Worm (Caenorhabditis elegans) whole organism, mixed stage, embryonic: ENCODE measurements around the gene exos-7.

ENCODE experiments used
- ces-1 ChIP-seq: fragments of 150-350 bp; optimal IDR thresholded peaks from 2 replicates; lab custom pipeline; 2014; ENCODE audit warnings: missing biosample characterization, missing genetic modification reagents, missing genetic modification characterization
- elt-1 ChIP-seq: sonication (generic microtip); optimal IDR thresholded peaks from 2 replicates; lab custom pipeline; 2017; ENCODE audit warnings: missing genetic modification characterization, mild to moderate bottlenecking, missing compliant biosample characterization, antibody characterized with exemption, moderate library complexity, borderline replicate concordance; ENCODE audit not compliant: insufficient read depth
- hlh-1 ChIP-seq: fragments of 150-350 bp; optimal IDR thresholded peaks from 2 replicates; lab custom pipeline; 2014; ENCODE audit warnings: missing biosample characterization, missing genetic modification reagents, missing genetic modification characterization
- lin-13 ChIP-seq: fragments of 150-350 bp; optimal IDR thresholded peaks from 2 replicates; lab custom pipeline; 2014; ENCODE audit warnings: missing biosample characterization, missing genetic modification characterization
- nhr-28 ChIP-seq: fragments of 150-350 bp; optimal IDR thresholded peaks from 2 replicates; lab custom pipeline; 2014; ENCODE audit warnings: missing biosample characterization, missing genetic modification characterization
- sem-2 ChIP-seq: fragments of 200-800 bp; sonication (Bioruptor generic); optimal IDR thresholded peaks from 2 replicates; lab custom pipeline; 2018; ENCODE audit warnings: mild to moderate bottlenecking, missing genetic modification characterization, missing compliant biosample characterization
- snpc-4 ChIP-seq: fragments of 150-350 bp; optimal IDR thresholded peaks from 2 replicates; lab custom pipeline; 2014; ENCODE audit warnings: missing biosample characterization, missing genetic modification characterization
- unc-39 ChIP-seq: fragments of 150-350 bp; optimal IDR thresholded peaks from 2 replicates; lab custom pipeline; 2014; ENCODE audit warnings: missing biosample characterization, missing genetic modification characterization
- zip-8 ChIP-seq: fragments of 150-350 bp; optimal IDR thresholded peaks from 2 replicates; lab custom pipeline; 2014; ENCODE audit warnings: missing biosample characterization, missing genetic modification characterization

DNA sequence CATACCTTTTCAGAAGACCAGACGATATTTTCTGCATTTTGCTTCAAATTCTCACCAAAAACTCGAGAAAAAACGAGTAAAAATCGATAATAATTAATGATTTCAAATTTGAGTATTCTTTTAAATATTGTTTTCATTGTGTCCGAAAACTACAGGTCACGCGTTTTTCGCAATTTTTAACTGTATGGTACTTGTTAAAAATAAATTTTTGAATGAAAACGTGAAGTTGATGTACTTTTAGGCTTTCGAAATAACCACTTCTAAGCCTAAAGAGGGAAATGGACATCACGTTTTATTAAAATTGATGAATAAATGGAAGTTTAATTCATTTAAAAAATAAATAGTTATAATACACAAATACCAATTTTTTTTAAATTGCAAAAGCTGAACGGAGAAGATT, 35.8 kb upstream of the exos-7 start, which contains the start of gene Y44A6D.5:
- TF ChIP-seq nhr-28 (tag; lab: Kevin White, UChicago), result no peak
- TF ChIP-seq zip-8 (tag; lab: Kevin White, UChicago), result no peak
- no peak for TF ChIP-seq hlh-1 (tag; lab: Kevin White, UChicago)
- no peak for TF ChIP-seq snpc-4 (tag; lab: Kevin White, UChicago)
- no peak for TF ChIP-seq elt-1 (tag; lab: Kevin White, UChicago)
- TF ChIP-seq lin-13 (tag; lab: Kevin White, UChicago), result no peak
- no peak for TF ChIP-seq ces-1 (GFP tag; lab: Kevin White, UChicago)
- no peak for TF ChIP-seq unc-39 (tag; lab: Kevin White, UChicago)
- TF ChIP-seq sem-2 (GFP tag; lab: Kevin White, UChicago), result no peak
